Worm (Caenorhabditis elegans) whole organism, L3 larva: ENCODE data around the gene nsun-5.

Experiments used
- ama-1 ChIP-seq: fragments of 150-350 bp; optimal IDR thresholded peaks from 2 replicates; lab custom pipeline; 2018
- fkh-10 ChIP-seq: sonication (generic microtip); optimal IDR thresholded peaks from 2 replicates; lab custom pipeline; 2017; ENCODE audit warnings: missing biosample characterization, missing genetic modification reagents, missing genetic modification characterization
- nhr-11 ChIP-seq: fragments of 150-350 bp; optimal IDR thresholded peaks from 2 replicates; lab custom pipeline; 2014; ENCODE audit warnings: missing biosample characterization, missing genetic modification characterization
- nhr-12 ChIP-seq: fragments of 150-350 bp; optimal IDR thresholded peaks from 2 replicates; lab custom pipeline; 2014; ENCODE audit warnings: missing biosample characterization, missing genetic modification characterization
- nhr-25 ChIP-seq: sonication (generic microtip); optimal IDR thresholded peaks from 2 replicates; lab custom pipeline; 2017; ENCODE audit warnings: missing biosample characterization, missing genetic modification characterization
- nhr-76 ChIP-seq: fragments of 150-350 bp; sonication (generic microtip); optimal IDR thresholded peaks from 5 replicates; lab custom pipeline; 2014; ENCODE audit warnings: missing biosample characterization, missing genetic modification characterization
- snpc-4 ChIP-seq: fragments of 150-350 bp; optimal IDR thresholded peaks from 2 replicates; lab custom pipeline; 2014; ENCODE audit warnings: missing biosample characterization, missing genetic modification characterization
- ztf-4 ChIP-seq: fragments of 150-350 bp; optimal IDR thresholded peaks from 2 replicates; lab custom pipeline; 2014; ENCODE audit warnings: missing biosample characterization, missing genetic modification characterization

DNA sequence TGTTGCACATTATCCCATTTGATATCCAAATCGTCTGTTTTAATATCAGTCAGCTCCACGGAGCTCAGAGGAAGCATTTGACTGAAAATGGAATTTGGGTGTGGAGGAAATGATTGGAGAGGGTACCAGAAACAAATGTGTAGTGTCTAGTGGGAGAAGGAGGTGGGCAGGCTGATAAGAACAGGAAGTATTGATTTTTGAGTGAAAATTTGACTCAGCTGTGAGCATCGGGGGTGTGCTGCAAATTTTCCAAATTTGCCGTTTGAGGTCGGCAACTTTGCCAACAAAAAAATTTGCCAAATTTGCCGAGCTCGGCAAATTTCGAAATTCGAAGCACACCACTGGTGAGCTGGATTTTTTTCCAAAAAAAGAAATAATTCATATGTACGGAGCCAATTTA lies 11.3 kb upstream of the nsun-5 start, which contains the start of gene Y53F4B.1:
- TF ChIP-seq nhr-76 (tag; lab: Kevin White, UChicago): no peak
- no peak for TF ChIP-seq nhr-25 (tag; lab: Kevin White, UChicago)
- TF ChIP-seq fkh-10 (GFP tag; lab: Kevin White, UChicago): no peak
- no peak for TF ChIP-seq ama-1 (lab: Kevin White, UChicago)
- TF ChIP-seq nhr-12 (tag; lab: Kevin White, UChicago): no peak
- TF ChIP-seq ztf-4: no peak
- TF ChIP-seq snpc-4 (tag; lab: Kevin White, UChicago): no peak
- no peak for TF ChIP-seq nhr-11 (tag; lab: Kevin White, UChicago)
